Fruit fly (Drosophila melanogaster): ENCODE measurements around the gene CG31251.

CG31251 gene

dm6 chr3R:17718051-17718693 lies 33.5 kb upstream of the CG31251 start, which contains the start of gene osa (continued):
- TF ChIP-seq ken (GFP tag; IDR thresholded peaks at IDR 0.05) = no peak
- TF ChIP-seq org-1 (GFP tag; optimal IDR thresholded peaks at IDR 0.05) = no peak
- TF ChIP-seq Fer1 (GFP tag; optimal IDR thresholded peaks at IDR 0.05) = peak; percentile 34
- peak; percentile 54 for TF ChIP-seq CG13775 (GFP tag; optimal IDR thresholded peaks at IDR 0.05)
- no peak for TF ChIP-seq CG10462 (GFP tag; optimal IDR thresholded peaks at IDR 0.05)
- no peak for TF ChIP-seq CG8388 (GFP tag; optimal IDR thresholded peaks at IDR 0.05)
- no peak for TF ChIP-seq Hr39 (optimal IDR thresholded peaks at IDR 0.05)
- no peak for TF ChIP-seq pros (GFP tag; optimal IDR thresholded peaks at IDR 0.05)
- no peak for TF ChIP-seq B-H1 (GFP tag; IDR thresholded peaks at IDR 0.05)
- TF ChIP-seq Trl (optimal IDR thresholded peaks at IDR 0.05) = no peak
- no peak for TF ChIP-seq Trl (GFP tag; optimal IDR thresholded peaks at IDR 0.05)
- TF ChIP-seq CG8924 (tag; optimal IDR thresholded peaks at IDR 0.05) = peak; percentile 30
- peak in 1 of 2 experiments; percentile 2 for TF ChIP-seq Pdp1 (GFP tag; optimal IDR thresholded peaks at IDR 0.05)
- TF ChIP-seq Blimp-1 (GFP tag; optimal IDR thresholded peaks at IDR 0.05) = peak; percentile 4
- TF ChIP-seq CG6683 (GFP tag; optimal IDR thresholded peaks at IDR 0.05) = no peak
- TF ChIP-seq CG10565 (GFP tag; optimal IDR thresholded peaks at IDR 0.05) = no peak
- peak; percentile 92 for TF ChIP-seq CG2116 (GFP tag; optimal IDR thresholded peaks at IDR 0.05)
- peak; percentile 82 for TF ChIP-seq Deaf1 (tag; optimal IDR thresholded peaks at IDR 0.05)
- peak; percentile 12 for TF ChIP-seq Xbp1 (GFP tag; optimal IDR thresholded peaks at IDR 0.05)
- no peak for TF ChIP-seq CG30431 (GFP tag; optimal IDR thresholded peaks at IDR 0.05)
- peak; percentile 22 for TF ChIP-seq CG10147 (GFP tag; optimal IDR thresholded peaks at IDR 0.05)
- peak; percentile 33 for TF ChIP-seq onecut (GFP tag; IDR thresholded peaks at IDR 0.05)
- no peak for TF ChIP-seq ash1 (GFP tag; optimal IDR thresholded peaks at IDR 0.05)
- TF ChIP-seq gsb-n (tag; optimal IDR thresholded peaks at IDR 0.05) = peak; percentile 4
- TF ChIP-seq ap (GFP tag; IDR thresholded peaks at IDR 0.05) = no peak
- TF ChIP-seq CG14710 (tag; optimal IDR thresholded peaks at IDR 0.05) = peak; percentile 57
- TF ChIP-seq HLH4C (GFP tag; IDR thresholded peaks at IDR 0.05; ENCODE audit: partially characterized antibody) = no peak
- no peak for TF ChIP-seq CG17612 (GFP tag; IDR thresholded peaks at IDR 0.05)
- peak; percentile 100 for TF ChIP-seq phol (tag; optimal IDR thresholded peaks at IDR 0.05)
- no peak for TF ChIP-seq CG12104 (GFP tag; optimal IDR thresholded peaks at IDR 0.05)
- TF ChIP-seq CG32772 (GFP tag; IDR thresholded peaks at IDR 0.05) = no peak
- TF ChIP-seq cato (GFP tag; optimal IDR thresholded peaks at IDR 0.05; ENCODE audit: borderline replicate concordance) = no peak
- TF ChIP-seq CkIIα-i1 (GFP tag; IDR thresholded peaks at IDR 0.05) = no peak
- TF ChIP-seq CG17829 (tag; optimal IDR thresholded peaks at IDR 0.05) = peak; percentile 21
- peak; percentile 49 for TF ChIP-seq CG12659 (GFP tag; optimal IDR thresholded peaks at IDR 0.05)
- TF ChIP-seq unpg (GFP tag; optimal IDR thresholded peaks at IDR 0.05) = no peak
- TF ChIP-seq zfh2 (GFP tag; optimal IDR thresholded peaks at IDR 0.05) = no peak
- TF ChIP-seq gcm2 (GFP tag; optimal IDR thresholded peaks at IDR 0.05) = no peak
- peak; percentile 97 for TF ChIP-seq Sin3A (optimal IDR thresholded peaks at IDR 0.05)
- no peak for TF ChIP-seq TFAM (GFP tag; optimal IDR thresholded peaks at IDR 0.05)
- peak; percentile 85 for TF ChIP-seq Ets97D (GFP tag; optimal IDR thresholded peaks at IDR 0.05)
- no peak for TF ChIP-seq lmd (GFP tag; IDR thresholded peaks at IDR 0.05)
- TF ChIP-seq Dip2 (GFP tag; IDR thresholded peaks at IDR 0.05) = no peak
- TF ChIP-seq CG17385 (GFP tag; optimal IDR thresholded peaks at IDR 0.05) = peak; percentile 4
- no peak for TF ChIP-seq chn (GFP tag; optimal IDR thresholded peaks at IDR 0.05)
- no peak for TF ChIP-seq Atf-2 (GFP tag; optimal IDR thresholded peaks at IDR 0.05)
- peak; percentile 62; the same call in 2 of the 4 replicates for TF ChIP-seq Gug (GFP tag; IDR thresholded peaks at IDR 0.05)
- peak; percentile 64 for TF ChIP-seq nmo (GFP tag; optimal IDR thresholded peaks at IDR 0.05)
- TF ChIP-seq CG33213 (GFP tag; optimal IDR thresholded peaks at IDR 0.05) = peak; percentile 22
- peak; percentile 43 for TF ChIP-seq HmgZ (tag; optimal IDR thresholded peaks at IDR 0.05)
- TF ChIP-seq dmrt99B (tag; optimal IDR thresholded peaks at IDR 0.05) = peak; percentile 3
